Fruit fly (Drosophila melanogaster) whole organism, embryonic: ENCODE results near the gene mRpL51.

Experiments
- CG11085 ChIP-seq: fragments of 200-800 bp; sonication (Bioruptor generic); IDR thresholded peaks from 2 replicates; pipeline ENCODE4 v1.3.6; 2022; ENCODE audit warnings: missing biosample characterization, missing genetic modification characterization
- CG12071 ChIP-seq: fragments of 200-800 bp; sonication (Bioruptor generic); optimal IDR thresholded peaks from 3 replicates; lab custom pipeline; 2018; ENCODE audit warnings: missing biosample characterization, mild to moderate bottlenecking, missing genetic modification characterization
- CG12155 ChIP-seq: fragments of 200-800 bp; sonication (Bioruptor generic); optimal IDR thresholded peaks from 3 replicates; lab custom pipeline; 2016; ENCODE audit warnings: missing biosample characterization, missing genetic modification characterization
- CG13296 ChIP-seq: fragments of 200-800 bp; sonication (Bioruptor generic); optimal IDR thresholded peaks from 3 replicates; lab custom pipeline; 2018; ENCODE audit warnings: missing biosample characterization, mild to moderate bottlenecking, missing genetic modification characterization
- CG13894 ChIP-seq: fragments of 200-800 bp; sonication (Bioruptor generic); optimal IDR thresholded peaks from 3 replicates; lab custom pipeline; 2018; ENCODE audit warnings: missing biosample characterization, mild to moderate bottlenecking, missing genetic modification characterization, moderate library complexity
- CG14965 ChIP-seq: fragments of 200-800 bp; sonication (Bioruptor generic); optimal IDR thresholded peaks from 2 replicates; lab custom pipeline; 2016; ENCODE audit warnings: missing biosample characterization, missing genetic modification characterization, borderline replicate concordance
- CG1529 ChIP-seq: fragments of 200-800 bp; sonication (Bioruptor generic); optimal IDR thresholded peaks from 3 replicates; lab custom pipeline; 2018; ENCODE audit warnings: missing biosample characterization, missing genetic modification characterization
- CG3065 ChIP-seq: fragments of 200-800 bp; sonication (Bioruptor generic); optimal IDR thresholded peaks from 2 replicates; lab custom pipeline; 2016; ENCODE audit warnings: missing biosample characterization, missing genetic modification characterization
- CG31365 ChIP-seq: fragments of 200-800 bp; sonication (Bioruptor generic); optimal IDR thresholded peaks from 2 replicates; lab custom pipeline; 2018; ENCODE audit warnings: missing biosample characterization, mild to moderate bottlenecking, missing genetic modification characterization
- CG33213 ChIP-seq: fragments of 200-800 bp; sonication (Bioruptor generic); optimal IDR thresholded peaks from 3 replicates; lab custom pipeline; 2016; ENCODE audit warnings: missing biosample characterization, missing genetic modification characterization
- CG34376 ChIP-seq: fragments of 200-800 bp; sonication (Bioruptor generic); optimal IDR thresholded peaks from 2 replicates; lab custom pipeline; 2018; ENCODE audit warnings: missing biosample characterization, mild to moderate bottlenecking, missing genetic modification characterization
- CG43689 ChIP-seq: fragments of 200-800 bp; sonication (Bioruptor generic); IDR thresholded peaks from 2 replicates; pipeline ENCODE4 v1.3.6; 2022; ENCODE audit warnings: missing biosample characterization, missing genetic modification characterization
- CG4617 ChIP-seq: fragments of 200-800 bp; sonication (Bioruptor generic); optimal IDR thresholded peaks from 3 replicates; lab custom pipeline; 2016; ENCODE audit warnings: missing biosample characterization, missing genetic modification characterization, borderline replicate concordance
- CG4820 ChIP-seq: fragments of 200-800 bp; sonication (Bioruptor generic); optimal IDR thresholded peaks from 3 replicates; lab custom pipeline; 2016; ENCODE audit warnings: missing biosample characterization, missing genetic modification characterization
- CG5180 ChIP-seq: fragments of 200-800 bp; sonication (Bioruptor generic); optimal IDR thresholded peaks from 3 replicates; lab custom pipeline; 2017; ENCODE audit warnings: missing biosample characterization, missing genetic modification characterization, mild to moderate bottlenecking, moderate library complexity, missing genetic modification reagents
- CG6654 ChIP-seq: fragments of 200-800 bp; sonication (Bioruptor generic); optimal IDR thresholded peaks from 2 replicates; lab custom pipeline; 2017; ENCODE audit warnings: missing biosample characterization, mild to moderate bottlenecking, missing genetic modification characterization
- CG6689 ChIP-seq: fragments of 200-800 bp; sonication (Bioruptor generic); IDR thresholded peaks from 2 replicates; pipeline ENCODE4 v1.3.6; 2022; ENCODE audit warnings: missing biosample characterization, missing genetic modification characterization
- CG6854 ChIP-seq: fragments of 200-800 bp; sonication (Bioruptor generic); optimal IDR thresholded peaks from 3 replicates; lab custom pipeline; 2017; ENCODE audit warnings: missing biosample characterization, mild to moderate bottlenecking, missing genetic modification characterization
- CG7839 ChIP-seq: fragments of 200-800 bp; sonication (Bioruptor generic); optimal IDR thresholded peaks from 3 replicates; lab custom pipeline; 2018; ENCODE audit warnings: missing biosample characterization, mild to moderate bottlenecking, missing genetic modification characterization, moderate library complexity
- CG8765 ChIP-seq: fragments of 200-800 bp; sonication (Bioruptor generic); IDR thresholded peaks from 2 replicates; pipeline ENCODE4 v1.3.6; 2022; ENCODE audit warnings: missing biosample characterization, missing genetic modification characterization
- CG9727 ChIP-seq: fragments of 200-800 bp; sonication (Bioruptor generic); optimal IDR thresholded peaks from 3 replicates; lab custom pipeline; 2017; ENCODE audit warnings: missing biosample characterization, mild to moderate bottlenecking, missing genetic modification characterization
- D19A ChIP-seq: fragments of 200-800 bp; optimal IDR thresholded peaks from 3 replicates; lab custom pipeline; 2019; ENCODE audit warnings: missing biosample characterization, mild to moderate bottlenecking, missing genetic modification characterization, moderate library complexity
- Dad ChIP-seq: fragments of 200-800 bp; sonication (Bioruptor generic); optimal IDR thresholded peaks from 3 replicates; lab custom pipeline; 2016; ENCODE audit warnings: missing biosample characterization, missing genetic modification characterization
- Dp ChIP-seq: fragments of 200-800 bp; sonication (Bioruptor generic); optimal IDR thresholded peaks from 2 replicates; lab custom pipeline; 2018; ENCODE audit warnings: missing biosample characterization, mild to moderate bottlenecking, missing genetic modification characterization, moderate library complexity
- Elba2 ChIP-seq: fragments of 200-800 bp; sonication (Bioruptor generic); optimal IDR thresholded peaks from 3 replicates; lab custom pipeline; 2016; ENCODE audit warnings: missing biosample characterization, missing genetic modification characterization
- H2.0 ChIP-seq: fragments of 200-800 bp; sonication (Bioruptor generic); IDR thresholded peaks from 2 replicates; pipeline ENCODE4 v1.3.6; 2022; ENCODE audit warnings: missing biosample characterization, missing genetic modification characterization
- HmgZ ChIP-seq: fragments of 200-800 bp; sonication (Bioruptor generic); optimal IDR thresholded peaks from 2 replicates; lab custom pipeline; 2018; ENCODE audit warnings: missing biosample characterization, mild to moderate bottlenecking, missing genetic modification characterization
- MESR4 ChIP-seq: fragments of 200-800 bp; sonication (Bioruptor generic); optimal IDR thresholded peaks from 2 replicates; lab custom pipeline; 2018; ENCODE audit warnings: missing biosample characterization, mild to moderate bottlenecking, missing genetic modification characterization, moderate library complexity
- Nf-YB ChIP-seq: fragments of 200-800 bp; sonication (Bioruptor generic); optimal IDR thresholded peaks from 3 replicates; lab custom pipeline; 2019; ENCODE audit warnings: missing biosample characterization, mild to moderate bottlenecking, missing genetic modification characterization, moderate library complexity
- PHDP ChIP-seq: fragments of 200-800 bp; sonication (Bioruptor generic); optimal IDR thresholded peaks from 3 replicates; lab custom pipeline; 2018; ENCODE audit warnings: missing biosample characterization, mild to moderate bottlenecking, missing genetic modification characterization, moderate library complexity
- Ravus ChIP-seq: fragments of 200-800 bp; sonication (Bioruptor generic); IDR thresholded peaks from 2 replicates; pipeline ENCODE4 v1.3.6; 2022; ENCODE audit warnings: missing biosample characterization, missing genetic modification characterization
- Sry-δ ChIP-seq: fragments of 200-800 bp; sonication (Bioruptor generic); optimal IDR thresholded peaks from 2 replicates; lab custom pipeline; 2016; ENCODE audit warnings: missing biosample characterization, missing genetic modification characterization
- Xrp1 ChIP-seq: fragments of 200-800 bp; sonication (Bioruptor generic); IDR thresholded peaks from 2 replicates; pipeline ENCODE4 v1.3.6; 2022; ENCODE audit warnings: missing biosample characterization, missing genetic modification characterization
- cad ChIP-seq: fragments of >200 bp; optimal IDR thresholded peaks from 2 replicates; lab custom pipeline; 2017; ENCODE audit warnings: missing biosample characterization, missing genetic modification characterization
- dati ChIP-seq: fragments of 200-800 bp; sonication (Bioruptor generic); IDR thresholded peaks from 2 replicates; pipeline ENCODE4 v1.3.6; 2022; ENCODE audit warnings: missing biosample characterization, missing genetic modification characterization
- dmrt99B ChIP-seq: fragments of 200-800 bp; sonication (Bioruptor generic); optimal IDR thresholded peaks from 2 replicates; lab custom pipeline; 2018; ENCODE audit warnings: missing biosample characterization, mild to moderate bottlenecking, missing genetic modification characterization, moderate library complexity
- dysf ChIP-seq: fragments of 200-800 bp; sonication (Bioruptor generic); IDR thresholded peaks from 3 replicates; pipeline ENCODE4 v1.3.6; 2022; ENCODE audit warnings: missing biosample characterization, missing genetic modification characterization
- ems ChIP-seq: fragments of 200-800 bp; sonication (Bioruptor generic); optimal IDR thresholded peaks from 3 replicates; lab custom pipeline; 2016; ENCODE audit warnings: missing biosample characterization, missing genetic modification characterization
- esg ChIP-seq: fragments of 200-800 bp; sonication (Bioruptor generic); conservative IDR thresholded peaks from 2 replicates; pipeline ENCODE4 v1.3.6; 2022; ENCODE audit warnings: missing biosample characterization, missing genetic modification characterization
- ewg ChIP-seq: fragments of 200-800 bp; sonication (Bioruptor generic); optimal IDR thresholded peaks from 3 replicates; lab custom pipeline; 2017; ENCODE audit warnings: mild to moderate bottlenecking, missing biosample characterization, missing genetic modification reagents, missing genetic modification characterization
- fd3F ChIP-seq: fragments of 200-800 bp; sonication (Bioruptor generic); optimal IDR thresholded peaks from 2 replicates; lab custom pipeline; 2018; ENCODE audit warnings: missing biosample characterization, mild to moderate bottlenecking, missing genetic modification characterization, moderate library complexity
- lab ChIP-seq: fragments of 200-800 bp; sonication (Bioruptor generic); optimal IDR thresholded peaks from 3 replicates; lab custom pipeline; 2017; ENCODE audit warnings: missing biosample characterization, missing genetic modification characterization, mild to moderate bottlenecking, moderate library complexity, missing genetic modification reagents
- lov ChIP-seq, 2 experiments: fragments of 200-800 bp in 1 of 2; fragments of >200 bp in 1 of 2; sonication (Bioruptor generic) in 1 of 2; IDR thresholded peaks in 1 of 2; optimal IDR thresholded peaks in 1 of 2; 2 replicates in 1 of 2; 3 replicates in 1 of 2; pipeline versions ENCODE4 v1.3.6 to Lab custom; 2017 to 2022; ENCODE audit warnings: missing biosample characterization in 1 of 2, missing genetic modification characterization in 1 of 2
- peb ChIP-seq: fragments of 200-800 bp; sonication (Bioruptor generic); IDR thresholded peaks from 2 replicates; pipeline ENCODE4 v1.3.6; 2022; ENCODE audit warnings: missing biosample characterization, missing genetic modification characterization
- prd ChIP-seq, 3 experiments: fragments of >200 bp in 2 of 3; fragments of 200-800 bp in 1 of 3; sonication (Bioruptor generic) in 1 of 3; optimal IDR thresholded peaks in 2 of 3; IDR thresholded peaks in 1 of 3; 2 replicates in 2 of 3; 3 replicates in 1 of 3; pipeline versions ENCODE4 v1.3.6 to Lab custom; 2017 to 2022; ENCODE audit warnings: missing biosample characterization in 1 of 3, missing genetic modification characterization in 1 of 3
- stwl ChIP-seq: fragments of 200-800 bp; sonication (Bioruptor generic); optimal IDR thresholded peaks from 3 replicates; lab custom pipeline; 2018; ENCODE audit warnings: missing biosample characterization, mild to moderate bottlenecking, missing genetic modification characterization, moderate library complexity
- vnd ChIP-seq: fragments of 200-800 bp; sonication (Bioruptor generic); IDR thresholded peaks from 3 replicates; pipeline ENCODE4 v1.3.6; 2022; ENCODE audit warnings: missing biosample characterization, missing genetic modification characterization; ENCODE audit not compliant: partially characterized antibody
- wek ChIP-seq: fragments of 200-800 bp; sonication (Bioruptor generic); optimal IDR thresholded peaks from 3 replicates; lab custom pipeline; 2018; ENCODE audit warnings: missing biosample characterization, mild to moderate bottlenecking, missing genetic modification characterization, moderate library complexity
- zf30C ChIP-seq: fragments of 200-800 bp; sonication (Bioruptor generic); optimal IDR thresholded peaks from 3 replicates; lab custom pipeline; 2018; ENCODE audit warnings: missing biosample characterization, mild to moderate bottlenecking, missing genetic modification characterization

Gene mRpL51

DNA sequence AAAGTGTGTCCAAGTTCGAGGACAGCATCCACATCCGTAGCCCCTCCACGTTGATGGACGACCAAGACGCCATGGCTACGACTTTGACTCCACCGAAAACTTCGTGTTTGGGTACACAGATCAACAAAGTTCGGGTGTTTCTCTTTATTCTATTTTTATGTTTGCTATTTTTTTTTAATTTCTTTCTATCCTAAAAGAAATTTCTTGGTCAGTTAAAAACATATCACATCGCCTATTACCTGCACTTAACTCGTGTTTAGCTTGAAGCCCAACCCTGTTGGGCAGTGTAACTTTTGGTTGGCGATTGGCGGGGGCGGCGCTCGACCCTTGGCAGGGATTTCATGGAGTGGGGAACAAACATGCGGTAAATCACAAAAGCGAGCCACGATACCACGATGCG is 43.7 kb downstream of the mRpL51 start (continued):
- TF ChIP-seq CG33213 (peak; percentile 13), CG6854 (GFP tag; lab: Kevin White, UChicago) (no peak), peb (peak; percentile 38; the same call in 1 of the 2 replicates), CG9727 (peak; percentile 66), H2.0 (GFP tag; lab: Robert Waterston, UW) (peak; percentile 51; the same call in 1 of the 2 replicates), Elba2 (GFP tag; lab: Kevin White, UChicago) (no peak)

DNA sequence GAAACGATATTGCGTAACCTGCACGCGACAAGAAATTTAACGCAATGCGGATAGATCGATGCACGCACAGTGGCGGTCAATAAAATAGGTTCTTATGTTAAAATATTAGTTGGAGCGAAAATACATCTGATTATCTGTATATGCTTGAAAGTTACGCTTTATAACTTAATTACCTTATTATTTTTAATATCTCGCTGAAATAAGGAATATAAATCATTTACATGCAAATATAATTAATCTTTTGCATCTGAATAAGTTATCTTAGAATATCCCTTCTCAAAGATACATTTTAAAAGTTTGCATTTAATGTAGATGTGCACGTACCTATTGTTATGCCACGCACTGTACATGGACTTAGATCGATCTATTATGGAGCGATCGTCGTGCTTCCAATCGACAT is 45.5 kb downstream of the mRpL51 start:
- no peak for TF ChIP-seq fd3F
- TF ChIP-seq CG14965 = no peak
- no peak for TF ChIP-seq HmgZ
- no peak for TF ChIP-seq lab
- no peak for TF ChIP-seq CG12155 (GFP tag; lab: Kevin White, UChicago)
- TF ChIP-seq Nf-YB (GFP tag; lab: Kevin White, UChicago) = no peak
- TF ChIP-seq lov (optimal IDR thresholded peaks at IDR 0.05; lab: Kevin White, UChicago) = no peak
- TF ChIP-seq lov (GFP tag; IDR thresholded peaks at IDR 0.05; lab: Robert Waterston, UW) = no peak
- no peak for TF ChIP-seq zf30C (GFP tag; lab: Kevin White, UChicago)
- TF ChIP-seq Ravus (GFP tag; lab: Robert Waterston, UW) = no peak
- peak; percentile 48 for TF ChIP-seq CG7839
- TF ChIP-seq CG3065 (GFP tag; lab: Kevin White, UChicago) = no peak
- no peak for TF ChIP-seq prd (optimal IDR thresholded peaks at IDR 0.05; lab: Kevin White, UChicago)
- peak; percentile 61; the same call in 2 of the 3 replicates for TF ChIP-seq prd (GFP tag; IDR thresholded peaks at IDR 0.05; lab: Robert Waterston, UW)
- no peak for TF ChIP-seq CG43689
- no peak for TF ChIP-seq CG8765 (GFP tag; lab: Robert Waterston, UW)
- TF ChIP-seq MESR4 (GFP tag; lab: Kevin White, UChicago) = no peak
- no peak for TF ChIP-seq CG13296 (GFP tag; lab: Kevin White, UChicago)
- TF ChIP-seq CG34376 (GFP tag; lab: Kevin White, UChicago) = no peak
- peak; percentile 44 for TF ChIP-seq dmrt99B (tag; lab: Kevin White, UChicago)
- TF ChIP-seq ewg (GFP tag; lab: Kevin White, UChicago) = no peak
- peak; percentile 15 for TF ChIP-seq PHDP (tag; lab: Kevin White, UChicago)
- no peak for TF ChIP-seq dati (GFP tag; lab: Robert Waterston, UW)
- TF ChIP-seq vnd = no peak
- no peak for TF ChIP-seq Sry-δ (GFP tag; lab: Kevin White, UChicago)
- TF ChIP-seq Dp (GFP tag; lab: Kevin White, UChicago) = no peak
- TF ChIP-seq esg (GFP tag; lab: Robert Waterston, UW) = 0 out of 2 replicates have a peak, but pooled peaks have one; percentile 19
- TF ChIP-seq CG1529 (GFP tag; lab: Kevin White, UChicago) = peak; percentile 10
- TF ChIP-seq CG6689 = peak; percentile 62
- no peak for TF ChIP-seq CG31365 (tag; lab: Kevin White, UChicago)
- TF ChIP-seq wek (GFP tag; lab: Kevin White, UChicago) = no peak
- TF ChIP-seq CG4820 (GFP tag; lab: Kevin White, UChicago) = peak; percentile 50
- no peak for TF ChIP-seq stwl (tag; lab: Kevin White, UChicago)
- no peak for TF ChIP-seq CG4617 (GFP tag; lab: Kevin White, UChicago)
- no peak for TF ChIP-seq CG6654 (GFP tag; lab: Kevin White, UChicago)
- no peak for TF ChIP-seq ems (GFP tag; lab: Kevin White, UChicago)
- TF ChIP-seq cad (GFP tag; lab: Kevin White, UChicago) = no peak
- TF ChIP-seq CG13894 (tag; lab: Kevin White, UChicago) = no peak
- peak; percentile 41 for TF ChIP-seq D19A
- TF ChIP-seq Dad (GFP tag; lab: Kevin White, UChicago) = no peak
- peak; percentile 63 for TF ChIP-seq Xrp1 (GFP tag; lab: Robert Waterston, UW)
- TF ChIP-seq CG5180 (GFP tag; lab: Kevin White, UChicago) = no peak
- TF ChIP-seq CG11085 (GFP tag; lab: Robert Waterston, UW) = no peak
- TF ChIP-seq CG12071 (GFP tag; lab: Kevin White, UChicago) = no peak
- TF ChIP-seq dysf (GFP tag; lab: Robert Waterston, UW) = 0 out of 3 replicates have a peak, but pooled peaks have one; percentile 44
